Worm (Caenorhabditis elegans): Measurements from ENCODE around the gene F13H10.5.

DNA sequence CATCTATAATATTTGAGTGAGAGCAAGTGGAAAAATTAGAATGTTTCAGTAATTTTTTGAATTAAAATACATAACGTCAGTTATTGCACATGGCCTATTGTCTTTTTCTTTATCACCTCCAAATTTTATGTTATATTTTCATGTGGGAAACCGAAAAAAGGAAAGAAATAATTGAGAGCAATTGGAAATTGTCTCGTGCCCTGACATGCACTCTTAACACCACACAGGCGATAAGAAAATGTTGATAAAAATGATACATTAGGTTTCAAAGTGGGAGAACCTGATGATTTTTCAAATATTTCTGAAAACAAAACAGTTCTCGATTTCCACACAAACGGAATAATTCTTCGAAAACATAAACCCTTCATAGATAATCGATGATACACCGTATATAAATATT lies 25.1 kb downstream of the F13H10.5 start, which contains the start of gene F13H10.3:
- TF ChIP-seq tbx-2 (tag; optimal IDR thresholded peaks at IDR 0.05) (no peak), nfya-1 (tag; optimal IDR thresholded peaks at IDR 0.05; ENCODE audit: insufficient read depth) (no peak), elt-1 (tag; optimal IDR thresholded peaks at IDR 0.05) (no peak), nhr-11 (tag; optimal IDR thresholded peaks at IDR 0.05) (no peak), fkh-10 (GFP tag; optimal IDR thresholded peaks at IDR 0.05) (no peak), ZK546.5 (tag; optimal IDR thresholded peaks at IDR 0.05) (no peak), egl-27 (tag; optimal IDR thresholded peaks at IDR 0.05) (no peak), pha-4 (tag; optimal IDR thresholded peaks at IDR 0.05) (no peak), daf-12 (tag; optimal IDR thresholded peaks at IDR 0.05) (no peak), snpc-4 (tag; optimal IDR thresholded peaks at IDR 0.05) (no peak)

All from whole organism, L3 larva.